Fruit fly (Drosophila melanogaster): ENCODE results near the gene CG43796.

CG43796 gene

dm6 chr2L:8481623-8482424 is at the start of gene CG43796:
Gene CG43796, plus strand, starts transcription at chr2L:8482374.
- TF ChIP-seq EcR (GFP tag; optimal IDR thresholded peaks at IDR 0.05): no peak

DNA sequence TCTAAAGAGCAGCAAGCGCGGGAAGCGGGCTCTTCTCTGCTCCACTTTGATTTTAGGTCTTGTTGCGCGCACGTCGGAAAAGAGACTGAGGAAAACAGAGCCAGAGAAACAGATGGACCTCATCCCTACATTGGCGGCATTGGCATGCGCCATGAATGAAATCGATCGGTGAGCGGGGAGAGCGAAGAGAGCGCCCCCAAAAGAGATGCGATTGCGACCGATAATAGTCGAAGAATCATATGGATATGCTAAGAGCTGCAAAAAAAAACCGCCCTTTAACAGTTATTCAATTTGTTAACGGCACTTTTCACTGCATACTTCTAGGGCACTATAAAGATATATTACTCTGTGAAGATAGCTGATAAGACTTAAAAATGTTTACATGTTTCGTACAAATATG is 48.7 kb upstream of the CG43796 start, which contains the start of gene grk:
Gene grk, minus strand, starts transcription at position 87 of the 400 bp plus-strand sequence.
- TF ChIP-seq CG8478 (optimal IDR thresholded peaks at IDR 0.05): no peak
- no peak for TF ChIP-seq pan (optimal IDR thresholded peaks at IDR 0.05)
- TF ChIP-seq EcR (GFP tag; optimal IDR thresholded peaks at IDR 0.05): no peak
- no peak for TF ChIP-seq Dll (optimal IDR thresholded peaks at IDR 0.05)
- no peak for TF ChIP-seq usp (GFP tag; optimal IDR thresholded peaks at IDR 0.05)
- no peak for TF ChIP-seq psq (optimal IDR thresholded peaks at IDR 0.05)

- TF ChIP-seq Dll (optimal IDR thresholded peaks at IDR 0.05) (no peak), EcR (GFP tag; optimal IDR thresholded peaks at IDR 0.05) (no peak), psq (optimal IDR thresholded peaks at IDR 0.05) (no peak), CG8478 (optimal IDR thresholded peaks at IDR 0.05) (no peak), pan (optimal IDR thresholded peaks at IDR 0.05) (no peak), usp (GFP tag; optimal IDR thresholded peaks at IDR 0.05) (no peak)
Observed at dm6 chr2L:8437176-8437575, 45.0 kb upstream of the CG43796 start, which contains the start of the genes D12 and Chrac-14. Gene D12, minus strand, starts transcription at chr2L:8437365. Gene Chrac-14, plus strand, starts transcription at chr2L:8437405.

DNA sequence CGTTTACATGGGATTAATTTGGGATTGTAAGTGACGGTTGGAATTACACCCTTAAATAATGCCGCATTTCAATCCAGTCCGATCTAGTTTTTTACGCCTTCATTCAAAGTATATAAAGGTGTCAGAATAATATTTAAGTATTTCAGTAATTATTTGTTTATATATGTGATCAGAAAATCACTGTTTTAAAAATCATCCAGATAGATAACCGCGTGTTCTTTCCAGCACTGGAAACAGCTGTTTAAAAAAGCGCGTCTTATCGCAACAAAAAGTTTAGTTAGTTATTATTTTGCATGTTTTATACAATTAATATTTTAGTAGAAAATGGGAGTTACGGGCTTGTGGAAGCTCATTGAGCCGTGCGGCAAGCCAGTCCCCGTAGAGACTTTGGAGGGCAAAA is 44.1 kb upstream of the CG43796 start, which contains the start of gene mus201:
Gene mus201, plus strand, starts transcription at position 118 of the 400 bp plus-strand sequence.
- TF ChIP-seq EcR (GFP tag; optimal IDR thresholded peaks at IDR 0.05) (no peak), CG8478 (optimal IDR thresholded peaks at IDR 0.05) (no peak), usp (GFP tag; optimal IDR thresholded peaks at IDR 0.05) (no peak), Dll (optimal IDR thresholded peaks at IDR 0.05) (no peak), psq (optimal IDR thresholded peaks at IDR 0.05) (no peak), pan (optimal IDR thresholded peaks at IDR 0.05) (no peak)

dm6 chr2L:8442147-8442546 is 40.0 kb upstream of the CG43796 start, which contains the start of gene CG31897:
Gene CG31897, plus strand, starts transcription at chr2L:8442447.
- TF ChIP-seq EcR (GFP tag; optimal IDR thresholded peaks at IDR 0.05): no peak
- TF ChIP-seq pan (optimal IDR thresholded peaks at IDR 0.05): no peak
- TF ChIP-seq Dll (optimal IDR thresholded peaks at IDR 0.05): no peak
- TF ChIP-seq psq (optimal IDR thresholded peaks at IDR 0.05): no peak
- no peak for TF ChIP-seq usp (GFP tag; optimal IDR thresholded peaks at IDR 0.05)
- no peak for TF ChIP-seq CG8478 (optimal IDR thresholded peaks at IDR 0.05)

DNA sequence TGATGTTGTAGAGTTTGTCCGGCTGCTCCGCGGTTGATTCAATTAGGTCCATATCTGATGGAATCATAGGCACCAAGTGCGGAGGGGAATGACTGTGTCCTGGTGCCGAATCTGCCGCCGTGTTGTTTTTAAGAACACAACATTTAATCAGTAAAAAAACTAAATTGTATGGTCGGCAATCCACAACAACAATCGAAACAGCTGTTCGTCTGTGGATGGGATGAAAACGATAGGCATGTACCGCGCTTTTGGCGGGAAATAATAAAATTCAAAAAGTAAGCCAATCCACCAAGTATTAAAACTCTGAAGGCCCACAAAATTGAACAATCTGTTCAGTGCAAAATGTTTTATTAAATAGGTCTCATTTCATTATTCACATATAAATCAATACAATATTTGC is 32.8 kb upstream of the CG43796 start, which contains the start of gene Aasdh:
Gene Aasdh, minus strand, starts transcription at position 219 of the 400 bp plus-strand sequence.
- TF ChIP-seq psq (optimal IDR thresholded peaks at IDR 0.05) (no peak), Dll (optimal IDR thresholded peaks at IDR 0.05) (no peak), EcR (GFP tag; optimal IDR thresholded peaks at IDR 0.05) (no peak), CG8478 (optimal IDR thresholded peaks at IDR 0.05) (no peak), usp (GFP tag; optimal IDR thresholded peaks at IDR 0.05) (no peak), pan (optimal IDR thresholded peaks at IDR 0.05) (no peak)

dm6 chr2L:8451497-8451896 is 30.7 kb upstream of the CG43796 start:
- TF ChIP-seq EcR (GFP tag; optimal IDR thresholded peaks at IDR 0.05) (no peak), usp (GFP tag; optimal IDR thresholded peaks at IDR 0.05) (no peak), psq (optimal IDR thresholded peaks at IDR 0.05) (no peak), Dll (optimal IDR thresholded peaks at IDR 0.05) (no peak), CG8478 (optimal IDR thresholded peaks at IDR 0.05) (no peak), pan (optimal IDR thresholded peaks at IDR 0.05) (no peak)

DNA sequence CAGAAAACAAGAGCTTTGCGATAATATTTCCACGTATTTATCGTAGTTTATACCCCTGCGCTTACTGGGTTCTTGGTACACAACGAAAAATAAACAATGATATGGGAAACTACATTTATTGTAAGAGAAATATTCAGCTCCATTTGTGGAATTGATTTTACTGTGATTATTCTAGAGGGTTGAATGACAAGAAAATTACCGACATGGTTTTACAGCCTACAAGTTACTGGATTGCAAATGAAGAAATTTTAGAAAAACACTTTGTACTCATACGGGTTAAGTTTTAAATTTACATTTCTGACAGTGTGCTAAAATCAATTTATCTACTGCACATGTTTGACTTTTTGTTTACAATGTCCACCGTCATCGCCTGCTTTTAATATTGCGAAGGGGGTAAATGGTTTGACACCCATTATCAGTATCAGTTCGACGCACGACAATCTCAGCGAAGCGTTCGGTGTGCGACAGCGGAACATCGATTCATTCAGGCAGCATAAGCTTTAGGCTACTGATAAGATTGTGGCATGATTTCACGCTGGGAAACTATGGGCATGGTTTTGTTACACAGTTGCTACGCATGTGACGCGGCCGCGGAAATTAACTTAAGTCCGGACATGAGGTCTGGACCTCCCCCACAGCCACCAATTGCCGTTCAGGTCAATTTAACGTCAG is 20.3 kb upstream of the CG43796 start:
- TF ChIP-seq psq (optimal IDR thresholded peaks at IDR 0.05): no peak
- no peak for TF ChIP-seq pan (optimal IDR thresholded peaks at IDR 0.05)
- TF ChIP-seq CG8478 (optimal IDR thresholded peaks at IDR 0.05): no peak
- TF ChIP-seq EcR (GFP tag; optimal IDR thresholded peaks at IDR 0.05): no peak
- no peak for TF ChIP-seq usp (GFP tag; optimal IDR thresholded peaks at IDR 0.05)
- TF ChIP-seq Dll (optimal IDR thresholded peaks at IDR 0.05): no peak

- no peak for TF ChIP-seq Dll (optimal IDR thresholded peaks at IDR 0.05)
- TF ChIP-seq pan (optimal IDR thresholded peaks at IDR 0.05): no peak
- TF ChIP-seq psq (optimal IDR thresholded peaks at IDR 0.05): no peak
- no peak for TF ChIP-seq CG8478 (optimal IDR thresholded peaks at IDR 0.05)
- no peak for TF ChIP-seq EcR (GFP tag; optimal IDR thresholded peaks at IDR 0.05)
- TF ChIP-seq usp (GFP tag; optimal IDR thresholded peaks at IDR 0.05): no peak
Observed at dm6 chr2L:8463144-8464106, 18.7 kb upstream of the CG43796 start, which contains the start of gene Agpat2. Gene Agpat2, minus strand, starts transcription at chr2L:8463994.

DNA sequence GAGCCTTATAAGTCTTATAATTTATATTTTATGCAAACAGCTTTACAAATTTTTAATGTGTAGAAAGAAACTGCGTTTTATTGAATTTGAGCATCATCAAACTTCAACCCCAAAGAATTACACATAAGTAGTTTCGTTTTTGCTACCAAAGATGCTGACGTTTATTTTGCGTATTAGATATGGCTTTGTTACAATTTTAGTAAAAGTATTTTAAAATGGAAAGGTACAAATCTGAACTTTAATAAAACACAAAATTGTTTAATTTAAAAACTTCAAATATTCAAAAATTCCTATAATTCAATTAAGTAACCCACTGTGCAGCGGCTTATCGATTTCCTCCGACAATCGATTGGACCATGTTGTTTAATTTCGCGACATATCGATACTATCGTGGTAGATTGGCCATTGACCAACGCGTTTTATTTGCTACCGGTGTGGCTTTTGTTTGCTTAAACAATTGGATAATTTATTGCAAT is 18.0 kb upstream of the CG43796 start, which contains the start of gene prg:
Gene prg, plus strand, starts transcription at position 382 of the 476 bp plus-strand sequence.
- TF ChIP-seq usp (GFP tag; optimal IDR thresholded peaks at IDR 0.05): no peak
- TF ChIP-seq psq (optimal IDR thresholded peaks at IDR 0.05): no peak
- no peak for TF ChIP-seq Dll (optimal IDR thresholded peaks at IDR 0.05)
- TF ChIP-seq EcR (GFP tag; optimal IDR thresholded peaks at IDR 0.05): no peak
- no peak for TF ChIP-seq pan (optimal IDR thresholded peaks at IDR 0.05)
- no peak for TF ChIP-seq CG8478 (optimal IDR thresholded peaks at IDR 0.05)

dm6 chr2L:8466643-8467042 is 15.5 kb upstream of the CG43796 start, which contains the start of gene dachs:
Gene dachs, plus strand, starts transcription at chr2L:8466817.
- TF ChIP-seq usp (GFP tag; optimal IDR thresholded peaks at IDR 0.05): no peak
- TF ChIP-seq EcR (GFP tag; optimal IDR thresholded peaks at IDR 0.05): no peak
- no peak for TF ChIP-seq psq (optimal IDR thresholded peaks at IDR 0.05)
- no peak for TF ChIP-seq Dll (optimal IDR thresholded peaks at IDR 0.05)
- no peak for TF ChIP-seq pan (optimal IDR thresholded peaks at IDR 0.05)
- no peak for TF ChIP-seq CG8478 (optimal IDR thresholded peaks at IDR 0.05)

Data from whole organism.